Worm (Caenorhabditis elegans): Measurements from ENCODE around the gene T16A9.3.

ce11 chrV:14248025-14248424, 42.7 kb downstream of the T16A9.3 start, which contains the start of gene K02E11.4:
- TF ChIP-seq lin-39 (tag; optimal IDR thresholded peaks at IDR 0.05) (no peak), C16A3.4 (tag; optimal IDR thresholded peaks at IDR 0.05) (no peak), egl-27 (tag; optimal IDR thresholded peaks at IDR 0.05) (no peak), Y116A8C.19 (tag; optimal IDR thresholded peaks at IDR 0.05; ENCODE audit: borderline replicate concordance) (no peak), fkh-10 (GFP tag; optimal IDR thresholded peaks at IDR 0.05) (no peak), pqm-1 (tag; optimal IDR thresholded peaks at IDR 0.05) (no peak), rnt-1 (tag; optimal IDR thresholded peaks at IDR 0.05) (no peak), nhr-28 (tag; optimal IDR thresholded peaks at IDR 0.05) (no peak), ztf-11 (tag; optimal IDR thresholded peaks at IDR 0.05) (no peak), nhr-237 (tag; optimal IDR thresholded peaks at IDR 0.05) (no peak), zag-1 (tag; optimal IDR thresholded peaks at IDR 0.05) (no peak), snpc-4 (tag; optimal IDR thresholded peaks at IDR 0.05) (no peak), dpl-1 (GFP tag; optimal IDR thresholded peaks at IDR 0.05) (no peak), ets-5 (GFP tag; IDR thresholded peaks at IDR 0.05) (no peak)

All from whole organism, L1 larva.